Fruit fly (Drosophila melanogaster) whole organism, embryonic: Measurements from ENCODE around the gene gro.

Source experiments
- Adf1 ChIP-seq: fragments of 200-800 bp; sonication (Bioruptor generic); IDR thresholded peaks from 2 replicates; pipeline ENCODE4 v1.3.6; 2022; ENCODE audit warnings: missing biosample characterization, missing genetic modification characterization
- Bteb2 ChIP-seq: fragments of 200-800 bp; sonication (Bioruptor generic); optimal IDR thresholded peaks from 2 replicates; lab custom pipeline; 2016; ENCODE audit warnings: missing biosample characterization, missing genetic modification characterization
- CG10462 ChIP-seq: fragments of 200-800 bp; sonication (Bioruptor generic); optimal IDR thresholded peaks from 2 replicates; lab custom pipeline; 2016; ENCODE audit warnings: missing biosample characterization, missing genetic modification characterization
- CG10565 ChIP-seq: fragments of 200-800 bp; sonication (Bioruptor generic); optimal IDR thresholded peaks from 3 replicates; lab custom pipeline; 2016; ENCODE audit warnings: missing biosample characterization, mild to moderate bottlenecking, missing genetic modification characterization
- CG10979 ChIP-seq: fragments of 200-800 bp; sonication (Bioruptor generic); optimal IDR thresholded peaks from 2 replicates; lab custom pipeline; 2018; ENCODE audit warnings: missing biosample characterization, mild to moderate bottlenecking, missing genetic modification characterization, moderate library complexity
- CG12155 ChIP-seq: fragments of 200-800 bp; sonication (Bioruptor generic); optimal IDR thresholded peaks from 3 replicates; lab custom pipeline; 2016; ENCODE audit warnings: missing biosample characterization, missing genetic modification characterization
- CG13424 ChIP-seq: fragments of 200-800 bp; sonication (Bioruptor generic); optimal IDR thresholded peaks from 2 replicates; lab custom pipeline; 2019; ENCODE audit warnings: missing biosample characterization, mild to moderate bottlenecking, missing genetic modification characterization, moderate library complexity
- CG14014 ChIP-seq: fragments of 200-800 bp; sonication (Bioruptor generic); IDR thresholded peaks from 2 replicates; pipeline ENCODE4 v1.3.6; 2022; ENCODE audit warnings: missing biosample characterization, missing genetic modification characterization
- CG14050 ChIP-seq: fragments of 200-800 bp; sonication (Bioruptor generic); IDR thresholded peaks from 3 replicates; pipeline ENCODE4 v1.3.6; 2022; ENCODE audit warnings: missing biosample characterization, missing genetic modification characterization
- CG18262 ChIP-seq: fragments of 200-800 bp; optimal IDR thresholded peaks from 3 replicates; lab custom pipeline; 2019; ENCODE audit warnings: missing biosample characterization, mild to moderate bottlenecking, missing genetic modification characterization, moderate library complexity
- CG2678 ChIP-seq: fragments of 200-800 bp; sonication (Bioruptor generic); optimal IDR thresholded peaks from 3 replicates; lab custom pipeline; 2019; ENCODE audit warnings: missing biosample characterization, mild to moderate bottlenecking, missing genetic modification characterization, moderate library complexity
- CG2889 ChIP-seq: fragments of 200-800 bp; sonication (Bioruptor generic); IDR thresholded peaks from 3 replicates; pipeline ENCODE4 v1.3.6; 2022; ENCODE audit warnings: missing biosample characterization, missing genetic modification characterization
- CG3281 ChIP-seq: fragments of 200-800 bp; sonication (Bioruptor generic); optimal IDR thresholded peaks from 3 replicates; lab custom pipeline; 2017; ENCODE audit warnings: missing biosample characterization, mild to moderate bottlenecking, missing genetic modification characterization
- CG6813 ChIP-seq: fragments of 200-800 bp; sonication (Bioruptor generic); optimal IDR thresholded peaks from 2 replicates; lab custom pipeline; 2017; ENCODE audit warnings: missing biosample characterization, missing genetic modification characterization, mild to moderate bottlenecking, moderate library complexity, missing genetic modification reagents
- CG7928 ChIP-seq: fragments of 200-800 bp; sonication (Bioruptor generic); optimal IDR thresholded peaks from 2 replicates; lab custom pipeline; 2017; ENCODE audit warnings: missing biosample characterization, mild to moderate bottlenecking, missing genetic modification characterization
- CG8290 ChIP-seq, 3 experiments: fragments of 200-800 bp; sonication (Bioruptor generic); optimal IDR thresholded peaks; 2 replicates each; lab custom pipeline; 2016 to 2019; ENCODE audit warnings: missing biosample characterization in 3 of 3, missing genetic modification characterization in 3 of 3, mild to moderate bottlenecking in 2 of 3, moderate library complexity in 1 of 3
- CHES-1-like ChIP-seq: fragments of 200-800 bp; sonication (Bioruptor generic); optimal IDR thresholded peaks from 2 replicates; lab custom pipeline; 2016; ENCODE audit warnings: missing biosample characterization, missing genetic modification characterization
- D ChIP-seq, 2 experiments: fragments of 200-800 bp in 1 of 2; fragments of >200 bp in 1 of 2; sonication (Bioruptor generic) in 1 of 2; optimal IDR thresholded peaks; 2 replicates in 1 of 2; 3 replicates in 1 of 2; lab custom pipeline; 2017; ENCODE audit warnings: mild to moderate bottlenecking in 1 of 2, missing biosample characterization in 1 of 2, missing genetic modification characterization in 1 of 2, missing genetic modification reagents in 1 of 2
- Dad ChIP-seq: fragments of 200-800 bp; sonication (Bioruptor generic); optimal IDR thresholded peaks from 3 replicates; lab custom pipeline; 2016; ENCODE audit warnings: missing biosample characterization, missing genetic modification characterization
- E2f2 ChIP-seq: fragments of 200-800 bp; sonication (Bioruptor generic); IDR thresholded peaks from 2 replicates; pipeline ENCODE4 v1.3.6; 2022; ENCODE audit warnings: missing biosample characterization, missing genetic modification characterization
- HmgZ ChIP-seq: fragments of 200-800 bp; sonication (Bioruptor generic); optimal IDR thresholded peaks from 2 replicates; lab custom pipeline; 2018; ENCODE audit warnings: missing biosample characterization, mild to moderate bottlenecking, missing genetic modification characterization
- Hr78 ChIP-seq, 2 experiments: fragments of 200-800 bp in 1 of 2; fragments of >200 bp in 1 of 2; sonication (Bioruptor generic) in 1 of 2; optimal IDR thresholded peaks; 2 replicates each; lab custom pipeline; 2017 to 2019; ENCODE audit warnings: missing biosample characterization in 2 of 2, missing genetic modification characterization in 2 of 2, mild to moderate bottlenecking in 1 of 2, moderate library complexity in 1 of 2
- Lhr ChIP-seq: fragments of 200-800 bp; sonication (Bioruptor generic); optimal IDR thresholded peaks from 3 replicates; lab custom pipeline; 2017; ENCODE audit warnings: mild to moderate bottlenecking, missing biosample characterization, missing genetic modification reagents, missing genetic modification characterization
- MBD-R2 ChIP-seq: fragments of 200-800 bp; sonication (Bioruptor generic); IDR thresholded peaks from 2 replicates; pipeline ENCODE4 v1.3.6; 2022; ENCODE audit warnings: missing biosample characterization, missing genetic modification characterization
- Myb ChIP-seq: fragments of 200-800 bp; sonication (Bioruptor generic); optimal IDR thresholded peaks from 2 replicates; lab custom pipeline; 2016; ENCODE audit warnings: missing biosample characterization, missing genetic modification characterization
- NK7.1 ChIP-seq: fragments of 200-800 bp; sonication (Bioruptor generic); optimal IDR thresholded peaks from 3 replicates; lab custom pipeline; 2016; ENCODE audit warnings: missing biosample characterization, missing genetic modification characterization
- Nf-YB ChIP-seq: fragments of 200-800 bp; sonication (Bioruptor generic); optimal IDR thresholded peaks from 3 replicates; lab custom pipeline; 2019; ENCODE audit warnings: missing biosample characterization, mild to moderate bottlenecking, missing genetic modification characterization, moderate library complexity
- Nf-YC ChIP-seq: fragments of 200-800 bp; optimal IDR thresholded peaks from 3 replicates; lab custom pipeline; 2019; ENCODE audit warnings: missing biosample characterization, mild to moderate bottlenecking, missing genetic modification characterization, moderate library complexity
- Oaz ChIP-seq: fragments of 200-800 bp; sonication (Bioruptor generic); IDR thresholded peaks from 2 replicates; pipeline ENCODE4 v1.3.6; 2022; ENCODE audit warnings: missing biosample characterization, missing genetic modification characterization
- Poxn ChIP-seq: fragments of 200-800 bp; sonication (Bioruptor generic); IDR thresholded peaks from 2 replicates; pipeline ENCODE4 v1.3.6; 2022; ENCODE audit warnings: missing biosample characterization, missing genetic modification characterization
- Scr ChIP-seq: fragments of 200-800 bp; sonication (Bioruptor generic); IDR thresholded peaks from 2 replicates; pipeline ENCODE4 v1.3.6; 2022; ENCODE audit warnings: missing biosample characterization, missing genetic modification characterization; ENCODE audit not compliant: partially characterized antibody
- Vsx1 ChIP-seq: fragments of 200-800 bp; sonication (Bioruptor generic); optimal IDR thresholded peaks from 2 replicates; lab custom pipeline; 2017; ENCODE audit warnings: missing biosample characterization, mild to moderate bottlenecking, missing genetic modification characterization, missing genetic modification reagents
- abd-A ChIP-seq: fragments of 200-800 bp; sonication (Bioruptor generic); optimal IDR thresholded peaks from 3 replicates; lab custom pipeline; 2019; ENCODE audit warnings: missing biosample characterization, mild to moderate bottlenecking, missing genetic modification characterization, moderate library complexity
- ara ChIP-seq: fragments of 200-800 bp; sonication (Bioruptor generic); IDR thresholded peaks from 2 replicates; pipeline ENCODE4 v1.3.6; 2022; ENCODE audit warnings: missing biosample characterization, missing genetic modification characterization
- cato ChIP-seq: fragments of 200-800 bp; sonication (Bioruptor generic); optimal IDR thresholded peaks from 2 replicates; lab custom pipeline; 2016; ENCODE audit warnings: missing biosample characterization, missing genetic modification characterization, borderline replicate concordance
- dpn ChIP-seq, 2 experiments: fragments of 200-800 bp; sonication (Bioruptor generic); optimal IDR thresholded peaks; 3 replicates each; lab custom pipeline; 2016; ENCODE audit warnings: missing biosample characterization in 2 of 2, missing genetic modification characterization in 2 of 2
- fd102C ChIP-seq: fragments of 200-800 bp; sonication (Bioruptor generic); optimal IDR thresholded peaks from 2 replicates; lab custom pipeline; 2018; ENCODE audit warnings: missing biosample characterization, mild to moderate bottlenecking, missing genetic modification characterization, moderate library complexity
- fu2 ChIP-seq: fragments of 200-800 bp; sonication (Bioruptor generic); optimal IDR thresholded peaks from 2 replicates; lab custom pipeline; 2016; ENCODE audit warnings: missing biosample characterization, missing genetic modification characterization
- her ChIP-seq: fragments of 200-800 bp; sonication (Bioruptor generic); optimal IDR thresholded peaks from 2 replicates; lab custom pipeline; 2016; ENCODE audit warnings: missing biosample characterization, missing genetic modification characterization
- luna ChIP-seq: fragments of 200-800 bp; sonication (Bioruptor generic); optimal IDR thresholded peaks from 2 replicates; lab custom pipeline; 2016; ENCODE audit warnings: missing biosample characterization, missing genetic modification characterization
- mld ChIP-seq: fragments of 200-800 bp; sonication (Bioruptor generic); IDR thresholded peaks from 3 replicates; pipeline ENCODE4 v1.3.6; 2022; ENCODE audit warnings: missing biosample characterization, missing genetic modification characterization; ENCODE audit not compliant: partially characterized antibody
- nerfin-1 ChIP-seq: fragments of 200-800 bp; sonication (Bioruptor generic); optimal IDR thresholded peaks from 3 replicates; lab custom pipeline; 2019; ENCODE audit warnings: missing biosample characterization, mild to moderate bottlenecking, missing genetic modification characterization, moderate library complexity
- pros ChIP-seq: fragments of 200-800 bp; sonication (Bioruptor generic); optimal IDR thresholded peaks from 3 replicates; lab custom pipeline; 2019; ENCODE audit warnings: missing biosample characterization, mild to moderate bottlenecking, missing genetic modification characterization, moderate library complexity
- sc ChIP-seq, 3 experiments: fragments of >200 bp in 2 of 3; fragments of 200-800 bp in 1 of 3; sonication (Bioruptor generic) in 1 of 3; optimal IDR thresholded peaks; 2 replicates in 2 of 3; 3 replicates in 1 of 3; lab custom pipeline; 2017; ENCODE audit warnings: mild to moderate bottlenecking in 1 of 3, missing biosample characterization in 1 of 3, missing genetic modification characterization in 1 of 3, missing genetic modification reagents in 1 of 3
- scrt ChIP-seq: fragments of 200-800 bp; sonication (Bioruptor generic); optimal IDR thresholded peaks from 2 replicates; lab custom pipeline; 2018; ENCODE audit warnings: missing biosample characterization, mild to moderate bottlenecking, missing genetic modification characterization, moderate library complexity
- trem ChIP-seq: fragments of 200-800 bp; optimal IDR thresholded peaks from 3 replicates; lab custom pipeline; 2019; ENCODE audit warnings: missing biosample characterization, mild to moderate bottlenecking, missing genetic modification characterization, moderate library complexity
- z ChIP-seq: fragments of 200-800 bp; sonication (Bioruptor generic); IDR thresholded peaks from 3 replicates; pipeline ENCODE4 v1.3.6; 2022; ENCODE audit warnings: missing biosample characterization, missing genetic modification characterization

gro gene

dm6 chr3R:26042131-26042885 lies 772 bp downstream of the gro start (continued):
- TF ChIP-seq Adf1 (GFP tag; lab: Robert Waterston, UW) (peak; percentile 81), E2f2 (GFP tag; lab: Robert Waterston, UW) (peak; percentile 78), fd102C (GFP tag; lab: Kevin White, UChicago) (peak; percentile 64), mld (GFP tag; lab: Robert Waterston, UW) (no peak), CG2678 (peak; percentile 96), CG10462 (peak; percentile 94), MBD-R2 (GFP tag; lab: Robert Waterston, UW) (peak; percentile 94), CG13424 (tag; lab: Kevin White, UChicago) (peak; percentile 93), Vsx1 (GFP tag; lab: Kevin White, UChicago) (no peak), Poxn (GFP tag; lab: Robert Waterston, UW) (peak; percentile 90), nerfin-1 (tag; lab: Kevin White, UChicago) (peak; percentile 84), CG2889 (GFP tag; lab: Robert Waterston, UW) (peak; percentile 97), cato (GFP tag; lab: Kevin White, UChicago) (peak; percentile 93), dpn (GFP tag; optimal IDR thresholded peaks at IDR 0.05; lab: Kevin White, UChicago) (peak; percentile 98), Nf-YC (peak; percentile 76), luna (GFP tag; lab: Kevin White, UChicago) (peak; percentile 92), Lhr (GFP tag; lab: Kevin White, UChicago) (peak; percentile 88), ara (GFP tag; lab: Robert Waterston, UW) (peak; percentile 98), CG18262 (tag; lab: Kevin White, UChicago) (peak; percentile 94), CG14014 (GFP tag; lab: Robert Waterston, UW) (peak; percentile 97), Nf-YB (GFP tag; lab: Kevin White, UChicago) (peak; percentile 81), CG8290 (GFP tag; optimal IDR thresholded peaks at IDR 0.05; lab: Kevin White, UChicago) (peak; percentile 94), CG8290 (tag; optimal IDR thresholded peaks at IDR 0.05; lab: Kevin White, UChicago) (peak; percentile 76 to 97), Bteb2 (GFP tag; lab: Kevin White, UChicago) (peak; percentile 95), sc (optimal IDR thresholded peaks at IDR 0.05; lab: Kevin White, UChicago) (no peak), sc (GFP tag; optimal IDR thresholded peaks at IDR 0.05; lab: Kevin White, UChicago) (peak; percentile 94), pros (GFP tag; lab: Kevin White, UChicago) (no peak), Oaz (GFP tag; lab: Robert Waterston, UW) (peak; percentile 93), Myb (peak; percentile 86), D (optimal IDR thresholded peaks at IDR 0.05; lab: Kevin White, UChicago) (no peak), D (GFP tag; optimal IDR thresholded peaks at IDR 0.05; lab: Kevin White, UChicago) (peak; percentile 94), HmgZ (tag; lab: Kevin White, UChicago) (peak; percentile 96), trem (peak; percentile 87), Dad (GFP tag; lab: Kevin White, UChicago) (peak; percentile 96), Scr (GFP tag; lab: Robert Waterston, UW) (no peak), CG3281 (GFP tag; lab: Kevin White, UChicago) (peak; percentile 96), CG14050 (peak; percentile 95), her (GFP tag; lab: Kevin White, UChicago) (peak; percentile 95), CG6813 (GFP tag; lab: Kevin White, UChicago) (peak; percentile 94), z (GFP tag; lab: Robert Waterston, UW) (peak; percentile 72; the same call in 2 of the 3 replicates), CG12155 (GFP tag; lab: Kevin White, UChicago) (peak; percentile 99), CG7928 (GFP tag; lab: Kevin White, UChicago) (peak; percentile 79), Hr78 (GFP tag; optimal IDR thresholded peaks at IDR 0.05; lab: Kevin White, UChicago) (peak in 1 of 2 experiments; percentile 82), CG10565 (GFP tag; lab: Kevin White, UChicago) (peak; percentile 90), NK7.1 (GFP tag; lab: Kevin White, UChicago) (peak; percentile 95), CHES-1-like (GFP tag; lab: Kevin White, UChicago) (peak; percentile 98), scrt (GFP tag; lab: Kevin White, UChicago) (peak; percentile 91), abd-A (peak; percentile 94), CG10979 (tag; lab: Kevin White, UChicago) (peak; percentile 93), fu2 (peak; percentile 95)
